Worm (Caenorhabditis elegans): Measurements from ENCODE around the gene T12A2.21.

DNA sequence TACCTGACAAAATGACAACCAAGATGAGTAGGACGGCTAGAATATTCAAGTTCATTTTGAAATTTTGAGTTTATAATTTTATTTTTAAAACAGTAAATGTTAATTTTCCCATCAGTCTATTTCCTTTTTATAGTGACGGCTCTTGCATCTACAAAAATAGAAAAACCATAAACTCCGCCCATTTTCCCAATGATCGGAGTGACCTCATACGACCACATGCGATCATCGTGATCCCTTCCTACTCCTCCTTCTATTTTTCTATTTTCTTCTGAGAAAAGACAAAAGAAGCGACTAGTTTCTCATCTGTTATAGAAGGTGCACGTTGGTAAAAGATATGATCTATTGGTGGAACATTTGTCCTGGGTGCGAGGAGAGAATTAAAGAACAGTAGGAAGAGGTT lies 21.1 kb downstream of the T12A2.21 start, which contains the start of gene C23G10.11:
- TF ChIP-seq rbr-2 (tag; optimal IDR thresholded peaks at IDR 0.05) (no peak), hlh-30 (tag; optimal IDR thresholded peaks at IDR 0.05; ENCODE audit: insufficient read depth) (no peak), duxl-1 (tag; optimal IDR thresholded peaks at IDR 0.05; ENCODE audit: poor library complexity) (no peak), unc-62 (GFP tag; optimal IDR thresholded peaks at IDR 0.05 in 1 of 2) (no peak), unc-62 (tag; optimal IDR thresholded peaks at IDR 0.05) (no peak), F49E8.2 (tag; optimal IDR thresholded peaks at IDR 0.05; ENCODE audit: borderline replicate concordance) (no peak), fkh-10 (GFP tag; optimal IDR thresholded peaks at IDR 0.05) (no peak), F26F4.8 (GFP tag; conservative IDR thresholded peaks at IDR 0.05) (no peak)
